Worm (Caenorhabditis elegans) whole organism, L2 larva: Measurements from ENCODE around the gene Y17D7B.10.

Experiments
- aly-2 ChIP-seq: fragments of 150-350 bp; optimal IDR thresholded peaks from 2 replicates; lab custom pipeline; 2014; ENCODE audit warnings: missing biosample characterization, missing genetic modification characterization
- ama-1 ChIP-seq: fragments of 150-350 bp; optimal IDR thresholded peaks from 2 replicates; lab custom pipeline; 2018; ENCODE audit warnings: inconsistent platforms
- elt-3 ChIP-seq: sonication (generic microtip); optimal IDR thresholded peaks from 2 replicates; lab custom pipeline; 2017; ENCODE audit warnings: missing biosample characterization, missing genetic modification characterization
- mdl-1 ChIP-seq, 2 experiments: fragments of 150-350 bp in 1 of 2; sonication (generic microtip) in 1 of 2; optimal IDR thresholded peaks; 2 replicates each; lab custom pipeline; 2017; ENCODE audit warnings: missing biosample characterization in 2 of 2, missing genetic modification characterization in 2 of 2
- nhr-11 ChIP-seq: fragments of 150-350 bp; optimal IDR thresholded peaks from 2 replicates; lab custom pipeline; 2014; ENCODE audit warnings: missing biosample characterization, missing genetic modification characterization
- nhr-129 ChIP-seq: fragments of 150-350 bp; optimal IDR thresholded peaks from 2 replicates; lab custom pipeline; 2014; ENCODE audit warnings: missing biosample characterization, missing genetic modification characterization
- nhr-237 ChIP-seq: fragments of 150-350 bp; optimal IDR thresholded peaks from 2 replicates; lab custom pipeline; 2014; ENCODE audit warnings: missing biosample characterization, missing genetic modification characterization
- skn-1 ChIP-seq: sonication (generic microtip); optimal IDR thresholded peaks from 2 replicates; lab custom pipeline; 2017; ENCODE audit warnings: missing biosample characterization, missing genetic modification characterization
- unc-62 ChIP-seq: fragments of 150-350 bp; optimal IDR thresholded peaks from 2 replicates; lab custom pipeline; 2014; ENCODE audit warnings: missing biosample characterization, missing genetic modification reagents, missing genetic modification characterization

DNA sequence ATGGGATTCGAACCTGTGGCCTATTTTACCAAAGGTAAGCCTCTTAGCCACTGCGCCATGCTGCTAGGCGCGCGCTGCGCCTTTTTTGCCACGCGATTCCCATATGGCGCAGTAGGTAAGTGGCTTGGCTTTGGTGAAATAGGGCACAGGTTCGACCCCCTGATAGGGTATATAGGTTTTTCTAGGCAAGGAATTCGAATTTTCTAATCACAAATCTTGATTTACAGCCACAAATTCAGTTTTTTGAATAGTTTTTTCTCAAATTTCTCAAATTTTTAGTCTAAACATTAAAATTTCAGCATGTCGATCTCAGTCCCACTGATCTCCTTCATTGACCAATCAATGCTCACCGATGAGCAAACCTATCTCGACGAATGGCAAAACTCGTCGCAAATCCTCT, 27.2 kb downstream of the Y17D7B.10 start, which contains the start of gene C54E10.3:
- TF ChIP-seq nhr-11 (tag; lab: Kevin White, UChicago), result no peak
- TF ChIP-seq skn-1, result no peak
- no peak for TF ChIP-seq ama-1
- TF ChIP-seq elt-3 (tag; lab: Kevin White, UChicago), result no peak
- TF ChIP-seq nhr-237 (tag; lab: Kevin White, UChicago), result no peak
- no peak for TF ChIP-seq mdl-1 (tag; optimal IDR thresholded peaks at IDR 0.05; lab: Kevin White, UChicago)
- TF ChIP-seq aly-2, result no peak
- TF ChIP-seq unc-62 (GFP tag; lab: Kevin White, UChicago), result no peak
- TF ChIP-seq nhr-129 (tag; lab: Kevin White, UChicago), result no peak
